Fruit fly (Drosophila melanogaster) whole organism, embryonic: ENCODE results near the gene CG4101.
A peak's percentile ranks its signal among the peaks of the same experiment; 100 is the strongest.

ENCODE experiments used
- Atf-2 ChIP-seq: fragments of 200-800 bp; sonication (Bioruptor generic); optimal IDR thresholded peaks from 2 replicates; lab custom pipeline; 2016; ENCODE audit warnings: missing biosample characterization, missing genetic modification characterization
- BEAF-32 ChIP-seq: fragments of 200-800 bp; sonication (Bioruptor generic); optimal IDR thresholded peaks from 3 replicates; lab custom pipeline; 2017; ENCODE audit warnings: missing biosample characterization, missing genetic modification characterization, mild to moderate bottlenecking, moderate library complexity, missing genetic modification reagents
- Bgb ChIP-seq: fragments of 200-800 bp; sonication (Bioruptor generic); IDR thresholded peaks from 2 replicates; pipeline ENCODE4 v1.3.6; 2022; ENCODE audit warnings: missing biosample characterization, missing genetic modification characterization; ENCODE audit not compliant: partially characterized antibody
- C15 ChIP-seq: fragments of 200-800 bp; sonication (Bioruptor generic); IDR thresholded peaks from 3 replicates; pipeline ENCODE4 v1.3.6; 2022; ENCODE audit warnings: missing biosample characterization, missing genetic modification characterization
- CG10543 ChIP-seq: fragments of 200-800 bp; sonication (Bioruptor generic); optimal IDR thresholded peaks from 3 replicates; lab custom pipeline; 2017; ENCODE audit warnings: missing biosample characterization, mild to moderate bottlenecking, missing genetic modification characterization, moderate library complexity
- CG10979 ChIP-seq: fragments of 200-800 bp; sonication (Bioruptor generic); optimal IDR thresholded peaks from 2 replicates; lab custom pipeline; 2018; ENCODE audit warnings: missing biosample characterization, mild to moderate bottlenecking, missing genetic modification characterization, moderate library complexity
- CG13287 ChIP-seq: fragments of 200-800 bp; sonication (Bioruptor generic); IDR thresholded peaks from 2 replicates; pipeline ENCODE4 v1.3.6; 2022; ENCODE audit warnings: missing biosample characterization, missing genetic modification characterization; ENCODE audit not compliant: partially characterized antibody
- CG13624 ChIP-seq: fragments of 200-800 bp; sonication (Bioruptor generic); optimal IDR thresholded peaks from 2 replicates; lab custom pipeline; 2016; ENCODE audit warnings: missing biosample characterization, missing genetic modification characterization
- CG15601 ChIP-seq: fragments of 200-800 bp; sonication (Bioruptor generic); optimal IDR thresholded peaks from 3 replicates; lab custom pipeline; 2019; ENCODE audit warnings: missing biosample characterization, mild to moderate bottlenecking, missing genetic modification characterization, moderate library complexity
- CG15696 ChIP-seq: fragments of 200-800 bp; sonication (Bioruptor generic); optimal IDR thresholded peaks from 2 replicates; lab custom pipeline; 2019; ENCODE audit warnings: missing biosample characterization, mild to moderate bottlenecking, missing genetic modification characterization, moderate library complexity
- CG1602 ChIP-seq: fragments of 200-800 bp; sonication (Bioruptor generic); optimal IDR thresholded peaks from 3 replicates; lab custom pipeline; 2016; ENCODE audit warnings: missing biosample characterization, missing genetic modification characterization
- CG17912 ChIP-seq: fragments of 200-800 bp; sonication (Bioruptor generic); optimal IDR thresholded peaks from 2 replicates; lab custom pipeline; 2018; ENCODE audit warnings: missing biosample characterization, mild to moderate bottlenecking, missing genetic modification characterization
- CG2116 ChIP-seq: fragments of 200-800 bp; sonication (Bioruptor generic); optimal IDR thresholded peaks from 3 replicates; lab custom pipeline; 2018; ENCODE audit warnings: missing biosample characterization, mild to moderate bottlenecking, missing genetic modification characterization
- CG2678 ChIP-seq: fragments of 200-800 bp; sonication (Bioruptor generic); optimal IDR thresholded peaks from 3 replicates; lab custom pipeline; 2019; ENCODE audit warnings: missing biosample characterization, mild to moderate bottlenecking, missing genetic modification characterization, moderate library complexity
- CG2712 ChIP-seq: fragments of 200-800 bp; optimal IDR thresholded peaks from 3 replicates; lab custom pipeline; 2019; ENCODE audit warnings: missing biosample characterization, mild to moderate bottlenecking, missing genetic modification characterization, moderate library complexity
- CG34376 ChIP-seq: fragments of 200-800 bp; sonication (Bioruptor generic); optimal IDR thresholded peaks from 2 replicates; lab custom pipeline; 2018; ENCODE audit warnings: missing biosample characterization, mild to moderate bottlenecking, missing genetic modification characterization
- CG3726 ChIP-seq: fragments of 200-800 bp; sonication (Bioruptor generic); IDR thresholded peaks from 3 replicates; pipeline ENCODE4, ENCODE4 v1.3.6; 2022; ENCODE audit warnings: missing biosample characterization, missing genetic modification characterization
- CG9437 ChIP-seq: fragments of 200-800 bp; sonication (Bioruptor generic); optimal IDR thresholded peaks from 2 replicates; lab custom pipeline; 2018; ENCODE audit warnings: missing biosample characterization, mild to moderate bottlenecking, missing genetic modification characterization
- CG9727 ChIP-seq: fragments of 200-800 bp; sonication (Bioruptor generic); optimal IDR thresholded peaks from 3 replicates; lab custom pipeline; 2017; ENCODE audit warnings: missing biosample characterization, mild to moderate bottlenecking, missing genetic modification characterization
- CG9797 ChIP-seq: fragments of 200-800 bp; sonication (Bioruptor generic); optimal IDR thresholded peaks from 3 replicates; lab custom pipeline; 2018; ENCODE audit warnings: missing biosample characterization, mild to moderate bottlenecking, missing genetic modification characterization
- CHES-1-like ChIP-seq: fragments of 200-800 bp; sonication (Bioruptor generic); optimal IDR thresholded peaks from 2 replicates; lab custom pipeline; 2016; ENCODE audit warnings: missing biosample characterization, missing genetic modification characterization
- Dek ChIP-seq: fragments of 200-800 bp; sonication (Bioruptor generic); optimal IDR thresholded peaks from 3 replicates; lab custom pipeline; 2019; ENCODE audit warnings: missing biosample characterization, mild to moderate bottlenecking, missing genetic modification characterization, moderate library complexity
- Dp ChIP-seq: fragments of 200-800 bp; sonication (Bioruptor generic); optimal IDR thresholded peaks from 2 replicates; lab custom pipeline; 2018; ENCODE audit warnings: missing biosample characterization, mild to moderate bottlenecking, missing genetic modification characterization, moderate library complexity
- Dref ChIP-seq: fragments of 200-800 bp; sonication (Bioruptor generic); IDR thresholded peaks from 2 replicates; pipeline ENCODE4 v1.3.6; 2022; ENCODE audit warnings: missing biosample characterization, missing genetic modification characterization
- HmgD ChIP-seq: fragments of 200-800 bp; sonication (Bioruptor generic); optimal IDR thresholded peaks from 3 replicates; lab custom pipeline; 2016; ENCODE audit warnings: missing biosample characterization, missing genetic modification characterization
- HmgZ ChIP-seq: fragments of 200-800 bp; sonication (Bioruptor generic); optimal IDR thresholded peaks from 2 replicates; lab custom pipeline; 2018; ENCODE audit warnings: missing biosample characterization, mild to moderate bottlenecking, missing genetic modification characterization
- Med ChIP-seq: fragments of 200-800 bp; sonication (Bioruptor generic); peaks from one replicate; lab custom pipeline; 2016; ENCODE audit warnings: missing biosample characterization, missing genetic modification characterization, mild to moderate bottlenecking, inconsistent platforms, moderate library complexity
- Scr ChIP-seq: fragments of 200-800 bp; sonication (Bioruptor generic); IDR thresholded peaks from 2 replicates; pipeline ENCODE4 v1.3.6; 2022; ENCODE audit warnings: missing biosample characterization, missing genetic modification characterization; ENCODE audit not compliant: partially characterized antibody
- Xbp1 ChIP-seq: fragments of 200-800 bp; sonication (Bioruptor generic); optimal IDR thresholded peaks from 3 replicates; lab custom pipeline; 2016; ENCODE audit warnings: missing biosample characterization, mild to moderate bottlenecking, missing genetic modification characterization
- YL-1 ChIP-seq: fragments of 200-800 bp; sonication (Bioruptor generic); optimal IDR thresholded peaks from 3 replicates; lab custom pipeline; 2017; ENCODE audit warnings: missing biosample characterization, mild to moderate bottlenecking, missing genetic modification characterization
- bigmax ChIP-seq: fragments of 200-800 bp; sonication (Bioruptor generic); optimal IDR thresholded peaks from 2 replicates; lab custom pipeline; 2018; ENCODE audit warnings: missing biosample characterization, mild to moderate bottlenecking, missing genetic modification characterization
- chinmo ChIP-seq: fragments of 200-800 bp; sonication (Bioruptor generic); IDR thresholded peaks from 4 replicates; pipeline ENCODE4 v1.3.6; 2022; ENCODE audit warnings: missing biosample characterization, missing genetic modification characterization; ENCODE audit not compliant: partially characterized antibody
- ci ChIP-seq: fragments of 200-800 bp; sonication (Bioruptor generic); IDR thresholded peaks from 3 replicates; pipeline ENCODE4 v1.3.6; 2022; ENCODE audit warnings: missing biosample characterization, missing genetic modification characterization
- crp ChIP-seq, 2 experiments: fragments of 200-800 bp; sonication (Bioruptor generic); optimal IDR thresholded peaks; 2 replicates in 1 of 2; 3 replicates in 1 of 2; lab custom pipeline; 2017; ENCODE audit warnings: missing biosample characterization in 2 of 2, missing genetic modification characterization in 2 of 2, mild to moderate bottlenecking in 1 of 2, moderate library complexity in 1 of 2
- emc ChIP-seq: fragments of 200-800 bp; sonication (Bioruptor generic); optimal IDR thresholded peaks from 2 replicates; lab custom pipeline; 2016; ENCODE audit warnings: missing biosample characterization, missing genetic modification characterization
- ftz-f1 ChIP-seq: fragments of 200-800 bp; sonication (Bioruptor generic); optimal IDR thresholded peaks from 2 replicates; lab custom pipeline; 2016; ENCODE audit warnings: missing biosample characterization, missing genetic modification characterization
- her ChIP-seq: fragments of 200-800 bp; sonication (Bioruptor generic); optimal IDR thresholded peaks from 2 replicates; lab custom pipeline; 2016; ENCODE audit warnings: missing biosample characterization, missing genetic modification characterization
- jing ChIP-seq: fragments of 200-800 bp; sonication (Bioruptor generic); optimal IDR thresholded peaks from 2 replicates; lab custom pipeline; 2018; ENCODE audit warnings: missing biosample characterization, mild to moderate bottlenecking, missing genetic modification characterization
- lab ChIP-seq: fragments of 200-800 bp; sonication (Bioruptor generic); optimal IDR thresholded peaks from 3 replicates; lab custom pipeline; 2017; ENCODE audit warnings: missing biosample characterization, missing genetic modification characterization, mild to moderate bottlenecking, moderate library complexity, missing genetic modification reagents
- mld ChIP-seq: fragments of 200-800 bp; sonication (Bioruptor generic); IDR thresholded peaks from 3 replicates; pipeline ENCODE4 v1.3.6; 2022; ENCODE audit warnings: missing biosample characterization, missing genetic modification characterization; ENCODE audit not compliant: partially characterized antibody
- nmo ChIP-seq: fragments of 200-800 bp; sonication (Bioruptor generic); optimal IDR thresholded peaks from 2 replicates; lab custom pipeline; 2018; ENCODE audit warnings: missing biosample characterization, mild to moderate bottlenecking, missing genetic modification characterization, moderate library complexity
- phol ChIP-seq: fragments of 200-800 bp; sonication (Bioruptor generic); optimal IDR thresholded peaks from 3 replicates; lab custom pipeline; 2018; ENCODE audit warnings: missing biosample characterization, mild to moderate bottlenecking, missing genetic modification characterization, moderate library complexity
- sens-2 ChIP-seq: fragments of 200-800 bp; sonication (Bioruptor generic); IDR thresholded peaks from 2 replicates; pipeline ENCODE4 v1.3.6; 2022; ENCODE audit warnings: missing biosample characterization, missing genetic modification characterization
- seq ChIP-seq: fragments of 200-800 bp; sonication (Bioruptor generic); IDR thresholded peaks from 2 replicates; pipeline ENCODE4 v1.3.6; 2022; ENCODE audit warnings: missing biosample characterization, missing genetic modification characterization
- trem ChIP-seq: fragments of 200-800 bp; optimal IDR thresholded peaks from 3 replicates; lab custom pipeline; 2019; ENCODE audit warnings: missing biosample characterization, mild to moderate bottlenecking, missing genetic modification characterization, moderate library complexity
- twi ChIP-seq: fragments of 200-800 bp; optimal IDR thresholded peaks from 2 replicates; lab custom pipeline; 2019; ENCODE audit warnings: missing biosample characterization, mild to moderate bottlenecking, missing genetic modification characterization, moderate library complexity
- unc-4 ChIP-seq: fragments of 200-800 bp; sonication (Bioruptor generic); IDR thresholded peaks from 2 replicates; pipeline ENCODE4 v1.3.6; 2022; ENCODE audit warnings: missing biosample characterization, missing genetic modification characterization; ENCODE audit not compliant: partially characterized antibody
- zen ChIP-seq: fragments of 200-800 bp; sonication (Bioruptor generic); optimal IDR thresholded peaks from 3 replicates; lab custom pipeline; 2018; ENCODE audit warnings: missing biosample characterization, mild to moderate bottlenecking, missing genetic modification characterization, moderate library complexity

CG4101 gene

dm6 chr3L:16584074-16584578 is 28.2 kb upstream of the CG4101 start, which contains the start of gene UQCR-C2 (continued):
- peak; percentile 25 for TF ChIP-seq Scr (GFP tag; lab: Robert Waterston, UW)
- TF ChIP-seq YL-1 (GFP tag; lab: Kevin White, UChicago), result peak; percentile 92
- no peak for TF ChIP-seq C15 (GFP tag; lab: Robert Waterston, UW)
- peak; percentile 84 for TF ChIP-seq CG9437 (GFP tag; lab: Kevin White, UChicago)
- TF ChIP-seq ftz-f1 (GFP tag; lab: Kevin White, UChicago), result peak; percentile 18
- TF ChIP-seq CG34376 (GFP tag; lab: Kevin White, UChicago), result peak; percentile 44
- peak in 1 of 2 experiments; percentile 83 for TF ChIP-seq crp (GFP tag; optimal IDR thresholded peaks at IDR 0.05; lab: Kevin White, UChicago)
- TF ChIP-seq Dek (tag; lab: Kevin White, UChicago), result peak; percentile 50
- peak; percentile 46 for TF ChIP-seq phol (tag; lab: Kevin White, UChicago)
- TF ChIP-seq Atf-2 (GFP tag; lab: Kevin White, UChicago), result no peak
- TF ChIP-seq her (GFP tag; lab: Kevin White, UChicago), result peak; percentile 52
- TF ChIP-seq zen (tag; lab: Kevin White, UChicago), result peak; percentile 23
- no peak for TF ChIP-seq emc (GFP tag; lab: Kevin White, UChicago)
- TF ChIP-seq CG3726 (GFP tag; lab: Robert Waterston, UW), result no peak
- TF ChIP-seq CG9797 (GFP tag; lab: Kevin White, UChicago), result peak; percentile 91
- TF ChIP-seq CG1602 (GFP tag; lab: Kevin White, UChicago), result no peak
- no peak for TF ChIP-seq CG10979
- peak; percentile 38; the same call in 1 of the 2 replicates for TF ChIP-seq unc-4
- peak; percentile 14 for TF ChIP-seq CG15601 (tag; lab: Kevin White, UChicago)
- peak; percentile 61 for TF ChIP-seq BEAF-32 (GFP tag; lab: Kevin White, UChicago)
- peak; percentile 44 for TF ChIP-seq CG2116
- TF ChIP-seq trem, result peak; percentile 70
- peak; percentile 19; the same call in 1 of the 2 replicates for TF ChIP-seq CG13287 (GFP tag; lab: Robert Waterston, UW)
- peak; percentile 14 for TF ChIP-seq HmgD (GFP tag; lab: Kevin White, UChicago)
- TF ChIP-seq CHES-1-like (GFP tag; lab: Kevin White, UChicago), result peak; percentile 38
- no peak for TF ChIP-seq CG10543 (GFP tag; lab: Kevin White, UChicago)
- peak; percentile 37 for TF ChIP-seq Dref (GFP tag; lab: Robert Waterston, UW)
- TF ChIP-seq mld, result 0 out of 3 replicates have a peak, but pooled peaks have one; percentile 16
- TF ChIP-seq sens-2 (GFP tag; lab: Robert Waterston, UW), result no peak
- TF ChIP-seq Bgb, result peak; percentile 39
- TF ChIP-seq CG13624, result peak; percentile 56
- TF ChIP-seq HmgZ (tag; lab: Kevin White, UChicago), result peak; percentile 75
- TF ChIP-seq lab (GFP tag; lab: Kevin White, UChicago), result no peak
- TF ChIP-seq Dp, result peak; percentile 64
- no peak for TF ChIP-seq jing
- TF ChIP-seq CG2712, result peak; percentile 45
- TF ChIP-seq nmo (GFP tag; lab: Kevin White, UChicago), result peak; percentile 42
- no peak for TF ChIP-seq CG15696 (tag; lab: Kevin White, UChicago)
- peak; percentile 86 for TF ChIP-seq bigmax (GFP tag; lab: Kevin White, UChicago)
- TF ChIP-seq twi (tag; lab: Kevin White, UChicago), result peak; percentile 23
- TF ChIP-seq chinmo (GFP tag; lab: Robert Waterston, UW), result 0 out of 4 replicates have a peak, but pooled peaks have one; percentile 28
- peak; percentile 20 for TF ChIP-seq CG9727 (GFP tag; lab: Kevin White, UChicago)
- TF ChIP-seq ci (GFP tag; lab: Robert Waterston, UW), result peak; percentile 6; the same call in 1 of the 3 replicates
- TF ChIP-seq CG17912 (GFP tag; lab: Kevin White, UChicago), result peak; percentile 55
- no peak for TF ChIP-seq seq (GFP tag; lab: Robert Waterston, UW)
- TF ChIP-seq CG2678, result peak; percentile 17
- peak; percentile 2 for TF ChIP-seq Xbp1
- peak; percentile 84 for TF ChIP-seq Med
